Worm (Caenorhabditis elegans) whole organism, midembryonic: ENCODE results near the gene K09C6.8.
"Not testable (repeated sequence)": the region's sequence is repeated elsewhere in the genome, so short reads cannot be mapped to it uniquely, and the experiment has no call there.

Source experiments
- T22C8.4 ChIP-seq: fragments of 200-800 bp; sonication (Bioruptor generic); IDR thresholded peaks from 2 replicates; pipeline ENCODE4 v1.3.6; 2022; ENCODE audit warnings: missing genetic modification characterization, missing compliant biosample characterization
- cog-1 ChIP-seq: sonication (generic microtip); optimal IDR thresholded peaks from 2 replicates; lab custom pipeline; 2016; ENCODE audit warnings: missing genetic modification characterization, missing compliant biosample characterization
- flt-1 ChIP-seq: fragments of 200-800 bp; sonication (Bioruptor generic); IDR thresholded peaks from 2 replicates; pipeline ENCODE4 v1.3.6; 2022; ENCODE audit warnings: missing genetic modification characterization, missing compliant biosample characterization
- klf-2 ChIP-seq: fragments of 200-800 bp; sonication (Bioruptor generic); conservative IDR thresholded peaks from 2 replicates; pipeline ENCODE4 v1.3.6; 2022; ENCODE audit warnings: missing genetic modification reagents, missing genetic modification characterization, missing compliant biosample characterization
- med-1 ChIP-seq: sonication (generic microtip); optimal IDR thresholded peaks from 2 replicates; lab custom pipeline; 2017; ENCODE audit warnings: missing genetic modification characterization, mild to moderate bottlenecking, missing compliant biosample characterization, antibody characterized with exemption, missing genetic modification reagents; ENCODE audit not compliant: insufficient read depth
- ref-1 ChIP-seq: fragments of 200-800 bp; sonication (Bioruptor generic); conservative IDR thresholded peaks from 2 replicates; pipeline ENCODE4 v1.3.6; 2022; ENCODE audit warnings: missing genetic modification reagents, missing genetic modification characterization, missing compliant biosample characterization
- tab-1 ChIP-seq: fragments of 200-800 bp; sonication (Bioruptor generic); IDR thresholded peaks from 2 replicates; pipeline ENCODE4 v1.3.6; 2022; ENCODE audit warnings: missing genetic modification characterization, missing compliant biosample characterization
- ztf-23 ChIP-seq: fragments of 200-800 bp; sonication (Bioruptor generic); IDR thresholded peaks from 2 replicates; pipeline ENCODE4 v1.3.6; 2022; ENCODE audit warnings: missing genetic modification reagents, missing genetic modification characterization, missing compliant biosample characterization
- ztf-29 ChIP-seq: fragments of 200-800 bp; sonication (Bioruptor generic); IDR thresholded peaks from 2 replicates; pipeline ENCODE4 v1.3.6; 2022; ENCODE audit warnings: missing genetic modification reagents, missing genetic modification characterization, missing compliant biosample characterization

K09C6.8 gene

ce11 chrV:826097-826496, 16.9 kb downstream of the K09C6.8 start, which contains the start of gene F41H8.2:
TSS of gene F41H8.2 (plus strand) at chrV:826397.
- TF ChIP-seq tab-1 (GFP tag; lab: Robert Waterston, UW), result no peak
- TF ChIP-seq ref-1, result no peak
- TF ChIP-seq flt-1 (GFP tag; lab: Robert Waterston, UW), result no peak
- TF ChIP-seq ztf-29, result no peak
- no peak for TF ChIP-seq T22C8.4 (GFP tag; lab: Robert Waterston, UW)
- TF ChIP-seq cog-1 (tag; lab: Kevin White, UChicago), result no peak
- TF ChIP-seq med-1, result no peak
- no peak for TF ChIP-seq ztf-23 (GFP tag; lab: Robert Waterston, UW)
- TF ChIP-seq klf-2, result no peak

- not testable (repeated sequence) for TF ChIP-seq flt-1 (GFP tag; lab: Robert Waterston, UW); ref-1; ztf-23 (GFP tag; lab: Robert Waterston, UW)
Observed at ce11 chrV:822922-823321, 20.1 kb downstream of the K09C6.8 start, which contains the start of gene srx-31. TSS of gene srx-31 (minus strand) at chrV:823022.

ce11 chrV:820629-821028, 22.4 kb downstream of the K09C6.8 start, which contains the start of gene srx-32:
TSS of gene srx-32 (minus strand) at chrV:820729.
- not testable (repeated sequence) for TF ChIP-seq klf-2; T22C8.4 (GFP tag; lab: Robert Waterston, UW); ztf-23 (GFP tag; lab: Robert Waterston, UW)

- TF ChIP-seq cog-1 (tag; lab: Kevin White, UChicago) (no peak), klf-2 (no peak), ztf-29 (no peak), ref-1 (no peak), flt-1 (GFP tag; lab: Robert Waterston, UW) (no peak), T22C8.4 (GFP tag; lab: Robert Waterston, UW) (no peak), tab-1 (GFP tag; lab: Robert Waterston, UW) (no peak), ztf-23 (GFP tag; lab: Robert Waterston, UW) (no peak), med-1 (no peak)
Observed at ce11 chrV:817182-817581, 25.8 kb downstream of the K09C6.8 start, which contains the start of gene R13D11.1. TSS of gene R13D11.1 (plus strand) at chrV:817482.

- TF ChIP-seq ztf-29 (no peak), klf-2 (no peak), ztf-23 (GFP tag; lab: Robert Waterston, UW) (no peak)
Observed at ce11 chrV:814716-815115, 28.3 kb downstream of the K09C6.8 start, which contains the start of gene R13D11.3. TSS of gene R13D11.3 (plus strand) at chrV:815016.

- no peak for TF ChIP-seq ztf-29
- no peak for TF ChIP-seq T22C8.4 (GFP tag; lab: Robert Waterston, UW)
- no peak for TF ChIP-seq cog-1 (tag; lab: Kevin White, UChicago)
- no peak for TF ChIP-seq klf-2
- TF ChIP-seq ztf-23 (GFP tag; lab: Robert Waterston, UW), result no peak
- no peak for TF ChIP-seq flt-1 (GFP tag; lab: Robert Waterston, UW)
- TF ChIP-seq med-1, result no peak
- no peak for TF ChIP-seq ref-1
- no peak for TF ChIP-seq tab-1 (GFP tag; lab: Robert Waterston, UW)
Observed at ce11 chrV:813101-813500, 29.9 kb downstream of the K09C6.8 start, which contains the start of gene R13D11.10. TSS of gene R13D11.10 (minus strand) at chrV:813201.

- TF ChIP-seq tab-1 (GFP tag; lab: Robert Waterston, UW) (no peak), cog-1 (tag; lab: Kevin White, UChicago) (no peak), flt-1 (GFP tag; lab: Robert Waterston, UW) (no peak), ztf-23 (GFP tag; lab: Robert Waterston, UW) (no peak)
Observed at ce11 chrV:810281-810862, 32.6 kb downstream of the K09C6.8 start, which contains the start of gene R13D11.4. TSS of gene R13D11.4 (plus strand) at chrV:810812.

- TF ChIP-seq med-1, result no peak
- no peak for TF ChIP-seq klf-2
- no peak for TF ChIP-seq ref-1
- no peak for TF ChIP-seq tab-1 (GFP tag; lab: Robert Waterston, UW)
- no peak for TF ChIP-seq T22C8.4 (GFP tag; lab: Robert Waterston, UW)
Observed at ce11 chrV:808260-808659, 34.8 kb downstream of the K09C6.8 start.

- TF ChIP-seq ztf-23 (GFP tag; lab: Robert Waterston, UW) (no peak), flt-1 (GFP tag; lab: Robert Waterston, UW) (no peak), cog-1 (tag; lab: Kevin White, UChicago) (no peak), ref-1 (no peak), tab-1 (GFP tag; lab: Robert Waterston, UW) (no peak), T22C8.4 (GFP tag; lab: Robert Waterston, UW) (no peak), ztf-29 (no peak), klf-2 (no peak), med-1 (no peak)
Observed at ce11 chrV:804485-804884, 38.5 kb downstream of the K09C6.8 start, which contains the start of gene nhr-270. TSS of gene nhr-270 (minus strand) at chrV:804741.

- TF ChIP-seq flt-1 (GFP tag; lab: Robert Waterston, UW) (no peak), ref-1 (no peak), ztf-23 (GFP tag; lab: Robert Waterston, UW) (no peak), klf-2 (no peak), tab-1 (GFP tag; lab: Robert Waterston, UW) (no peak), ztf-29 (no peak)
Observed at ce11 chrV:803472-803871, 39.5 kb downstream of the K09C6.8 start.

ce11 chrV:802726-803125, 40.3 kb downstream of the K09C6.8 start:
- TF ChIP-seq med-1, result no peak
- TF ChIP-seq klf-2, result no peak
